Fruit fly (Drosophila melanogaster) whole organism, embryonic: ENCODE measurements around the gene Dhc62B.

Experiments used
- Bgb ChIP-seq: fragments of 200-800 bp; sonication (Bioruptor generic); IDR thresholded peaks from 2 replicates; pipeline ENCODE4 v1.3.6; 2022; ENCODE audit warnings: missing biosample characterization, missing genetic modification characterization; ENCODE audit not compliant: partially characterized antibody
- CG10321 ChIP-seq: fragments of 200-800 bp; sonication (Bioruptor generic); IDR thresholded peaks from 2 replicates; pipeline ENCODE4 v1.3.6; 2022; ENCODE audit warnings: missing biosample characterization, missing genetic modification characterization
- CG10979 ChIP-seq: fragments of 200-800 bp; sonication (Bioruptor generic); optimal IDR thresholded peaks from 2 replicates; lab custom pipeline; 2018; ENCODE audit warnings: missing biosample characterization, mild to moderate bottlenecking, missing genetic modification characterization, moderate library complexity
- CG11723 ChIP-seq: fragments of 200-800 bp; sonication (Bioruptor generic); optimal IDR thresholded peaks from 2 replicates; lab custom pipeline; 2017; ENCODE audit warnings: missing biosample characterization, mild to moderate bottlenecking, missing genetic modification characterization
- CG15479 ChIP-seq: fragments of 200-800 bp; sonication (Bioruptor generic); optimal IDR thresholded peaks from 3 replicates; lab custom pipeline; 2019; ENCODE audit warnings: missing biosample characterization, mild to moderate bottlenecking, missing genetic modification characterization, moderate library complexity
- CG15514 ChIP-seq: fragments of 200-800 bp; sonication (Bioruptor generic); optimal IDR thresholded peaks from 3 replicates; lab custom pipeline; 2017; ENCODE audit warnings: missing biosample characterization, missing genetic modification characterization, mild to moderate bottlenecking, moderate library complexity, missing genetic modification reagents
- CG1602 ChIP-seq: fragments of 200-800 bp; sonication (Bioruptor generic); optimal IDR thresholded peaks from 3 replicates; lab custom pipeline; 2016; ENCODE audit warnings: missing biosample characterization, missing genetic modification characterization
- CG16815 ChIP-seq: fragments of 200-800 bp; sonication (Bioruptor generic); optimal IDR thresholded peaks from 3 replicates; lab custom pipeline; 2017; ENCODE audit warnings: missing biosample characterization, mild to moderate bottlenecking, missing genetic modification characterization
- CG16863 ChIP-seq: fragments of 200-800 bp; sonication (Bioruptor generic); optimal IDR thresholded peaks from 3 replicates; lab custom pipeline; 2016; ENCODE audit warnings: missing biosample characterization, missing genetic modification characterization
- CG2120 ChIP-seq: fragments of 200-800 bp; sonication (Bioruptor generic); optimal IDR thresholded peaks from 3 replicates; lab custom pipeline; 2016; ENCODE audit warnings: missing biosample characterization, missing genetic modification characterization
- CG3281 ChIP-seq: fragments of 200-800 bp; sonication (Bioruptor generic); optimal IDR thresholded peaks from 3 replicates; lab custom pipeline; 2017; ENCODE audit warnings: missing biosample characterization, mild to moderate bottlenecking, missing genetic modification characterization
- CG4282 ChIP-seq: fragments of 200-800 bp; sonication (Bioruptor generic); optimal IDR thresholded peaks from 2 replicates; lab custom pipeline; 2016; ENCODE audit warnings: missing biosample characterization, missing genetic modification characterization
- CG43689 ChIP-seq: fragments of 200-800 bp; sonication (Bioruptor generic); IDR thresholded peaks from 2 replicates; pipeline ENCODE4 v1.3.6; 2022; ENCODE audit warnings: missing biosample characterization, missing genetic modification characterization
- CG4820 ChIP-seq: fragments of 200-800 bp; sonication (Bioruptor generic); optimal IDR thresholded peaks from 3 replicates; lab custom pipeline; 2016; ENCODE audit warnings: missing biosample characterization, missing genetic modification characterization
- CG7963 ChIP-seq: fragments of 200-800 bp; sonication (Bioruptor generic); IDR thresholded peaks from 3 replicates; pipeline ENCODE4 v1.3.6; 2022; ENCODE audit warnings: missing biosample characterization, missing genetic modification characterization; ENCODE audit not compliant: partially characterized antibody
- CG8281 ChIP-seq: fragments of 200-800 bp; sonication (Bioruptor generic); optimal IDR thresholded peaks from 2 replicates; lab custom pipeline; 2018; ENCODE audit warnings: missing biosample characterization, mild to moderate bottlenecking, missing genetic modification characterization, moderate library complexity
- CG8944 ChIP-seq: fragments of 200-800 bp; sonication (Bioruptor generic); optimal IDR thresholded peaks from 3 replicates; lab custom pipeline; 2016; ENCODE audit warnings: missing biosample characterization, missing genetic modification characterization
- CkIIα-i1 ChIP-seq: fragments of 200-800 bp; sonication (Bioruptor generic); IDR thresholded peaks from 2 replicates; pipeline ENCODE4 v1.3.6; 2022; ENCODE audit warnings: missing biosample characterization, missing genetic modification characterization
- Dad ChIP-seq: fragments of 200-800 bp; sonication (Bioruptor generic); optimal IDR thresholded peaks from 3 replicates; lab custom pipeline; 2016; ENCODE audit warnings: missing biosample characterization, missing genetic modification characterization
- Dbx ChIP-seq: fragments of 200-800 bp; sonication (Bioruptor generic); IDR thresholded peaks from 3 replicates; pipeline ENCODE4 v1.3.6; 2022; ENCODE audit warnings: missing biosample characterization, missing genetic modification characterization
- Dip2 ChIP-seq: fragments of 200-800 bp; sonication (Bioruptor generic); IDR thresholded peaks from 2 replicates; pipeline ENCODE4 v1.3.6; 2022; ENCODE audit warnings: missing biosample characterization, missing genetic modification characterization
- Hr78 ChIP-seq, 2 experiments: fragments of 200-800 bp in 1 of 2; fragments of >200 bp in 1 of 2; sonication (Bioruptor generic) in 1 of 2; optimal IDR thresholded peaks; 2 replicates each; lab custom pipeline; 2017 to 2019; ENCODE audit warnings: missing biosample characterization in 2 of 2, missing genetic modification characterization in 2 of 2, mild to moderate bottlenecking in 1 of 2, moderate library complexity in 1 of 2
- Hsf ChIP-seq: fragments of 200-800 bp; sonication (Bioruptor generic); optimal IDR thresholded peaks from 3 replicates; lab custom pipeline; 2016; ENCODE audit warnings: missing biosample characterization, missing genetic modification characterization
- Jarid2 ChIP-seq: fragments of 200-800 bp; sonication (Bioruptor generic); optimal IDR thresholded peaks from 3 replicates; lab custom pipeline; 2017; ENCODE audit warnings: mild to moderate bottlenecking, missing biosample characterization, missing genetic modification reagents, missing genetic modification characterization
- Lim3 ChIP-seq: fragments of 200-800 bp; sonication (Bioruptor generic); IDR thresholded peaks from 2 replicates; pipeline ENCODE4 v1.3.6; 2022; ENCODE audit warnings: missing biosample characterization, missing genetic modification characterization
- Lpt ChIP-seq: fragments of >200 bp; optimal IDR thresholded peaks from 2 replicates; lab custom pipeline; 2018; ENCODE audit warnings: missing biosample characterization, missing genetic modification characterization
- Neu2 ChIP-seq: fragments of 200-800 bp; sonication (Bioruptor generic); optimal IDR thresholded peaks from 3 replicates; lab custom pipeline; 2016; ENCODE audit warnings: missing biosample characterization, missing genetic modification characterization, borderline replicate concordance
- Nf-YA ChIP-seq: fragments of 200-800 bp; sonication (Bioruptor generic); IDR thresholded peaks from 2 replicates; pipeline ENCODE4 v1.3.6; 2022; ENCODE audit warnings: missing biosample characterization, missing genetic modification characterization
- Nf-YC ChIP-seq: fragments of 200-800 bp; optimal IDR thresholded peaks from 3 replicates; lab custom pipeline; 2019; ENCODE audit warnings: missing biosample characterization, mild to moderate bottlenecking, missing genetic modification characterization, moderate library complexity
- Ravus ChIP-seq: fragments of 200-800 bp; sonication (Bioruptor generic); IDR thresholded peaks from 2 replicates; pipeline ENCODE4 v1.3.6; 2022; ENCODE audit warnings: missing biosample characterization, missing genetic modification characterization
- Sox100B ChIP-seq: fragments of 200-800 bp; sonication (Bioruptor generic); optimal IDR thresholded peaks from 3 replicates; lab custom pipeline; 2018; ENCODE audit warnings: missing biosample characterization, mild to moderate bottlenecking, missing genetic modification characterization
- Stat92E ChIP-seq, 3 experiments: fragments of >200 bp in 2 of 3; fragments of 200-800 bp in 1 of 3; sonication (Bioruptor generic) in 1 of 3; optimal IDR thresholded peaks; 2 replicates each; lab custom pipeline; 2017 to 2019; ENCODE audit warnings: missing biosample characterization in 3 of 3, missing genetic modification characterization in 3 of 3, mild to moderate bottlenecking in 1 of 3, moderate library complexity in 1 of 3
- ara ChIP-seq: fragments of 200-800 bp; sonication (Bioruptor generic); IDR thresholded peaks from 2 replicates; pipeline ENCODE4 v1.3.6; 2022; ENCODE audit warnings: missing biosample characterization, missing genetic modification characterization
- br ChIP-seq: fragments of >200 bp; optimal IDR thresholded peaks from 2 replicates; lab custom pipeline; 2017
- crol ChIP-seq: fragments of 200-800 bp; sonication (Bioruptor generic); IDR thresholded peaks from 2 replicates; pipeline ENCODE4 v1.3.6; 2022; ENCODE audit warnings: missing biosample characterization, missing genetic modification characterization
- dati ChIP-seq: fragments of 200-800 bp; sonication (Bioruptor generic); IDR thresholded peaks from 2 replicates; pipeline ENCODE4 v1.3.6; 2022; ENCODE audit warnings: missing biosample characterization, missing genetic modification characterization
- eyg ChIP-seq: fragments of 200-800 bp; sonication (Bioruptor generic); optimal IDR thresholded peaks from 3 replicates; lab custom pipeline; 2016; ENCODE audit warnings: missing biosample characterization, missing genetic modification characterization
- gsb-n ChIP-seq: fragments of 200-800 bp; sonication (Bioruptor generic); optimal IDR thresholded peaks from 3 replicates; lab custom pipeline; 2018; ENCODE audit warnings: missing biosample characterization, mild to moderate bottlenecking, missing genetic modification characterization
- insv ChIP-seq, 2 experiments: fragments of 200-800 bp; sonication (Bioruptor generic); optimal IDR thresholded peaks; 3 replicates each; lab custom pipeline; 2016 to 2018; ENCODE audit warnings: missing biosample characterization in 2 of 2, missing genetic modification characterization in 2 of 2
- jing ChIP-seq: fragments of 200-800 bp; sonication (Bioruptor generic); optimal IDR thresholded peaks from 2 replicates; lab custom pipeline; 2018; ENCODE audit warnings: missing biosample characterization, mild to moderate bottlenecking, missing genetic modification characterization
- mam ChIP-seq: fragments of 200-800 bp; sonication (Bioruptor generic); optimal IDR thresholded peaks from 3 replicates; lab custom pipeline; 2016; ENCODE audit warnings: missing biosample characterization, missing genetic modification characterization
- oc ChIP-seq: fragments of 200-800 bp; sonication (Bioruptor generic); optimal IDR thresholded peaks from 2 replicates; lab custom pipeline; 2018; ENCODE audit warnings: missing biosample characterization, mild to moderate bottlenecking, missing genetic modification characterization, moderate library complexity
- org-1 ChIP-seq: fragments of 200-800 bp; sonication (Bioruptor generic); optimal IDR thresholded peaks from 2 replicates; lab custom pipeline; 2017; ENCODE audit warnings: missing biosample characterization, missing genetic modification characterization
- pb ChIP-seq: fragments of 200-800 bp; sonication (Bioruptor generic); optimal IDR thresholded peaks from 3 replicates; lab custom pipeline; 2016; ENCODE audit warnings: missing biosample characterization, missing genetic modification characterization
- pho ChIP-seq: fragments of 200-800 bp; sonication (Bioruptor generic); optimal IDR thresholded peaks from 2 replicates; lab custom pipeline; 2016; ENCODE audit warnings: missing biosample characterization, missing genetic modification characterization
- pzg ChIP-seq: fragments of 200-800 bp; sonication (Bioruptor generic); optimal IDR thresholded peaks from 3 replicates; lab custom pipeline; 2018; ENCODE audit warnings: missing biosample characterization, mild to moderate bottlenecking, missing genetic modification characterization, moderate library complexity
- ssp ChIP-seq: fragments of 200-800 bp; sonication (Bioruptor generic); IDR thresholded peaks from 2 replicates; pipeline ENCODE4 v1.3.6; 2022; ENCODE audit warnings: missing biosample characterization, missing genetic modification characterization
- stwl ChIP-seq: fragments of 200-800 bp; sonication (Bioruptor generic); optimal IDR thresholded peaks from 3 replicates; lab custom pipeline; 2018; ENCODE audit warnings: missing biosample characterization, mild to moderate bottlenecking, missing genetic modification characterization, moderate library complexity
- tup ChIP-seq: fragments of 200-800 bp; sonication (Bioruptor generic); optimal IDR thresholded peaks from 2 replicates; lab custom pipeline; 2016; ENCODE audit warnings: missing biosample characterization, mild to moderate bottlenecking, missing genetic modification characterization, moderate library complexity
- wdn ChIP-seq: fragments of 200-800 bp; sonication (Bioruptor generic); IDR thresholded peaks from 2 replicates; pipeline ENCODE4 v1.3.6; 2022; ENCODE audit warnings: missing biosample characterization, missing genetic modification characterization

Gene Dhc62B

DNA sequence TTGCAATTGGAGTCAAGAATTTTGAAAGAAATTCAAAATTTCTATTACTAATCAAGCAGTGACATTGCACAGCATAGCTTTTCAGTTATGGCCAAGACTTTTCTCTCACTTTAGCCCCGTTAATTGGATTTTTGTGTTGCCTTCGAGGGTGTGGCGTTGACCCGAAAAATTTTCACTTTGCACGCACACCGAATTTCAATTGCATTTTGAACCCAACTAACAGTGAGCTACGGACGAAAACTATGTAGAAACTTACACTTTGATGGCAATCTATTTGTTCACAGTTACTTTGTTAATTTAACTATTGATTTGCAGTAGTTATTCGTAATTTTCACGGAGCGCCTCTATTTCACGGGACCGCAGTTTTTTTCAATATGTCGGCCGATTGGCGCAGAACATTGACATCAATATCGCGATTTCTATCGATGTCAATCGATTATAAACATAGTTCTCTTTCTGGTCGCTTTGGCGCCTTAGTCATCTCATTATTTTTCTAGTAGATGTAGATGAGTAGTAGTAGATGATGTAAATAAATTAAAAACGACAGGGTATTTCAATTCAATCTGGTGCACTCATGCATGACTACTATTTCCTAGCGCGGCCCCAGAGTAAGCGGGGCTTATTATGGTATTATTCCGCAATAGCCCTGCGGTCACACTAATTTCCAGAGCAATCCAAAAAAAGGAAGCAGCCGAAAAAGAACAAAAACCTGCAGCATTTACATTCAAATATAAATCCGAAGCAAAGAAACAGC lies 23.6 kb upstream of the Dhc62B start, which contains the start of the genes alpha-Spec, dlt and Cdc37 (continued):
- 0 out of 2 replicates have a peak, but pooled peaks have one; percentile 19 for TF ChIP-seq ssp (GFP tag; lab: Robert Waterston, UW)
- TF ChIP-seq oc (tag; lab: Kevin White, UChicago), result no peak
- TF ChIP-seq CG8944 (GFP tag; lab: Kevin White, UChicago), result no peak
- no peak for TF ChIP-seq org-1
- no peak for TF ChIP-seq CG16815 (GFP tag; lab: Kevin White, UChicago)
- TF ChIP-seq CG4282 (GFP tag; lab: Kevin White, UChicago), result no peak
- peak; percentile 20 for TF ChIP-seq CG15479 (GFP tag; lab: Kevin White, UChicago)
- no peak for TF ChIP-seq gsb-n (tag; lab: Kevin White, UChicago)
- TF ChIP-seq stwl, result peak; percentile 1
- no peak for TF ChIP-seq pho (GFP tag; lab: Kevin White, UChicago)
- TF ChIP-seq Dip2 (GFP tag; lab: Robert Waterston, UW), result no peak
- peak in 1 of 2 experiments; percentile 15 for TF ChIP-seq Hr78 (GFP tag; optimal IDR thresholded peaks at IDR 0.05; lab: Kevin White, UChicago)
- TF ChIP-seq CG15514 (GFP tag; lab: Kevin White, UChicago), result peak; percentile 91
- TF ChIP-seq CG3281 (GFP tag; lab: Kevin White, UChicago), result no peak
- TF ChIP-seq dati (GFP tag; lab: Robert Waterston, UW), result no peak
- peak; percentile 1 for TF ChIP-seq CG10979 (tag; lab: Kevin White, UChicago)
- peak in 1 of 2 experiments; percentile 4 for TF ChIP-seq insv (GFP tag; optimal IDR thresholded peaks at IDR 0.05; lab: Kevin White, UChicago)
- no peak; the same call in 1 of the 2 replicates for TF ChIP-seq CG10321 (GFP tag; lab: Robert Waterston, UW)
- TF ChIP-seq crol (GFP tag; lab: Robert Waterston, UW), result no peak
- TF ChIP-seq Hsf, result peak; percentile 35
- TF ChIP-seq tup, result no peak
- TF ChIP-seq ara (GFP tag; lab: Robert Waterston, UW), result no peak
- no peak for TF ChIP-seq CG1602 (GFP tag; lab: Kevin White, UChicago)
- TF ChIP-seq CG7963 (GFP tag; lab: Robert Waterston, UW), result peak; percentile 79
- TF ChIP-seq Dad (GFP tag; lab: Kevin White, UChicago), result no peak
- TF ChIP-seq Sox100B (GFP tag; lab: Kevin White, UChicago), result no peak
- no peak for TF ChIP-seq Dbx (GFP tag; lab: Robert Waterston, UW)
- TF ChIP-seq Stat92E (GFP tag; optimal IDR thresholded peaks at IDR 0.05; lab: Kevin White, UChicago), result peak in 1 of 3 experiments; percentile 21
- no peak for TF ChIP-seq Neu2 (GFP tag; lab: Kevin White, UChicago)
- TF ChIP-seq CG4820, result no peak
- no peak for TF ChIP-seq br (lab: Kevin White, UChicago)
- TF ChIP-seq CkIIα-i1, result no peak
- TF ChIP-seq Nf-YC, result peak; percentile 58
- peak; percentile 1 for TF ChIP-seq CG2120
- TF ChIP-seq wdn (GFP tag; lab: Robert Waterston, UW), result no peak
- no peak for TF ChIP-seq CG43689
- no peak for TF ChIP-seq pb (GFP tag; lab: Kevin White, UChicago)
- TF ChIP-seq jing (GFP tag; lab: Kevin White, UChicago), result no peak
- TF ChIP-seq CG16863, result no peak
- TF ChIP-seq Ravus (GFP tag; lab: Robert Waterston, UW), result no peak
- peak; percentile 84 for TF ChIP-seq pzg
- peak; percentile 79 for TF ChIP-seq Bgb
- TF ChIP-seq CG11723 (GFP tag; lab: Kevin White, UChicago), result no peak
- peak; percentile 41 for TF ChIP-seq mam (GFP tag; lab: Kevin White, UChicago)
- peak; percentile 97 for TF ChIP-seq CG8281
- TF ChIP-seq Nf-YA (GFP tag; lab: Robert Waterston, UW), result no peak
- peak; percentile 34 for TF ChIP-seq eyg (GFP tag; lab: Kevin White, UChicago)
- no peak for TF ChIP-seq Jarid2 (GFP tag; lab: Kevin White, UChicago)
- TF ChIP-seq Lpt, result no peak
- TF ChIP-seq Lim3 (GFP tag; lab: Robert Waterston, UW), result no peak
